Worm (Caenorhabditis elegans) whole organism, L4 larva: ENCODE results near the gene C33D3.3.

Experiments used
- F10B5.3 ChIP-seq: sonication (generic microtip); optimal IDR thresholded peaks from 2 replicates; lab custom pipeline; 2016; ENCODE audit warnings: mild to moderate bottlenecking, missing genetic modification characterization, missing compliant biosample characterization
- F37D6.2 ChIP-seq: sonication (generic microtip); optimal IDR thresholded peaks from 2 replicates; lab custom pipeline; 2016; ENCODE audit warnings: mild to moderate bottlenecking, missing genetic modification characterization, missing compliant biosample characterization
- Y48G9A.11 ChIP-seq: fragments of 200-800 bp; sonication (Bioruptor generic); IDR thresholded peaks from 2 replicates; pipeline ENCODE4 v1.3.6; 2022; ENCODE audit warnings: missing genetic modification reagents, missing genetic modification characterization, missing compliant biosample characterization
- aha-1 ChIP-seq: fragments of 150-350 bp; peaks from one replicate; lab custom pipeline; 2014; ENCODE audit warnings: missing biosample characterization, missing genetic modification characterization
- ceh-20 ChIP-seq: fragments of 200-800 bp; sonication (Bioruptor generic); IDR thresholded peaks from 2 replicates; pipeline ENCODE4 v1.3.6; 2022; ENCODE audit warnings: missing genetic modification reagents, missing genetic modification characterization, missing compliant biosample characterization
- daf-16 ChIP-seq, 3 experiments: sonication (generic microtip); optimal IDR thresholded peaks; 2 replicates each; lab custom pipeline; 2016 to 2017; ENCODE audit warnings: missing genetic modification characterization in 3 of 3, missing genetic modification reagents in 3 of 3, mild to moderate bottlenecking in 2 of 3, missing compliant biosample characterization in 2 of 3, missing biosample characterization in 1 of 3, moderate library complexity in 1 of 3
- daf-19 ChIP-seq: fragments of 200-800 bp; sonication (Bioruptor generic); conservative IDR thresholded peaks from 2 replicates; pipeline ENCODE4 v1.3.6; 2022; ENCODE audit warnings: missing genetic modification characterization, missing compliant biosample characterization
- dmd-6 ChIP-seq: fragments of 200-800 bp; sonication (Bioruptor generic); IDR thresholded peaks from 2 replicates; pipeline ENCODE4 v1.3.6; 2022; ENCODE audit warnings: missing genetic modification reagents, missing genetic modification characterization, missing compliant biosample characterization
- dmd-9 ChIP-seq: fragments of 200-800 bp; sonication (Bioruptor generic); IDR thresholded peaks from 2 replicates; pipeline ENCODE4 v1.3.6; 2022; ENCODE audit warnings: missing genetic modification reagents, missing genetic modification characterization, missing compliant biosample characterization
- dve-1 ChIP-seq: sonication (generic microtip); optimal IDR thresholded peaks from 2 replicates; lab custom pipeline; 2017; ENCODE audit warnings: antibody characterized with exemption, mild to moderate bottlenecking, missing genetic modification characterization, missing compliant biosample characterization; ENCODE audit not compliant: insufficient read depth
- gei-8 ChIP-seq: fragments of 200-800 bp; sonication (Bioruptor generic); optimal IDR thresholded peaks from 2 replicates; lab custom pipeline; 2018; ENCODE audit warnings: mild to moderate bottlenecking, missing genetic modification characterization, missing compliant biosample characterization
- hlh-11 ChIP-seq: fragments of 200-800 bp; sonication (Bioruptor generic); optimal IDR thresholded peaks from 2 replicates; lab custom pipeline; 2018; ENCODE audit warnings: mild to moderate bottlenecking, missing genetic modification characterization, missing compliant biosample characterization
- lin-1 ChIP-seq: fragments of 200-800 bp; sonication (Bioruptor generic); IDR thresholded peaks from 2 replicates; pipeline ENCODE4 v1.3.6; 2022; ENCODE audit warnings: missing genetic modification reagents, missing genetic modification characterization, missing compliant biosample characterization
- lin-29 ChIP-seq: fragments of 200-800 bp; sonication (Bioruptor generic); IDR thresholded peaks from 2 replicates; pipeline ENCODE4 v1.3.6; 2022; ENCODE audit warnings: missing genetic modification reagents, missing genetic modification characterization, missing compliant biosample characterization
- lir-3 ChIP-seq: sonication (generic microtip); optimal IDR thresholded peaks from 2 replicates; lab custom pipeline; 2016; ENCODE audit warnings: mild to moderate bottlenecking, missing genetic modification characterization, missing compliant biosample characterization
- lsy-2 ChIP-seq, 2 experiments: fragments of 150-350 bp in 1 of 2; sonication (generic microtip) in 1 of 2; optimal IDR thresholded peaks; 2 replicates each; lab custom pipeline; 2014 to 2017; ENCODE audit warnings: missing biosample characterization in 2 of 2, missing genetic modification characterization in 2 of 2
- mep-1 ChIP-seq: fragments of 150-350 bp; sonication (generic microtip); optimal IDR thresholded peaks from 3 replicates; lab custom pipeline; 2014; ENCODE audit warnings: missing biosample characterization, missing genetic modification characterization
- nhr-102 ChIP-seq: sonication (generic microtip); optimal IDR thresholded peaks from 2 replicates; lab custom pipeline; 2016; ENCODE audit warnings: mild to moderate bottlenecking, missing genetic modification characterization, moderate library complexity, missing compliant biosample characterization
- nhr-28 ChIP-seq: fragments of 150-350 bp; optimal IDR thresholded peaks from 2 replicates; lab custom pipeline; 2014; ENCODE audit warnings: missing biosample characterization, missing genetic modification characterization
- nhr-48 ChIP-seq: sonication (generic microtip); optimal IDR thresholded peaks from 2 replicates; lab custom pipeline; 2016; ENCODE audit warnings: mild to moderate bottlenecking, missing genetic modification characterization, missing compliant biosample characterization
- nhr-77 ChIP-seq: fragments of 150-350 bp; optimal IDR thresholded peaks from 2 replicates; lab custom pipeline; 2014; ENCODE audit warnings: missing biosample characterization, missing genetic modification characterization
- pha-4 ChIP-seq, 2 experiments: fragments of 150-350 bp in 1 of 2; fragments of 200-800 bp in 1 of 2; sonication (Bioruptor generic) in 1 of 2; IDR thresholded peaks in 1 of 2; optimal IDR thresholded peaks in 1 of 2; 2 replicates each; pipeline versions ENCODE4 v1.3.6 to Lab custom; 2014 to 2022; ENCODE audit warnings: missing genetic modification characterization in 2 of 2, missing genetic modification reagents in 2 of 2, missing biosample characterization in 1 of 2, missing compliant biosample characterization in 1 of 2
- php-3 ChIP-seq: fragments of 200-800 bp; sonication (Bioruptor generic); IDR thresholded peaks from 2 replicates; pipeline ENCODE4 v1.3.6; 2022; ENCODE audit warnings: missing genetic modification reagents, missing genetic modification characterization, missing compliant biosample characterization
- pqm-1 ChIP-seq: sonication (generic microtip); optimal IDR thresholded peaks from 2 replicates; lab custom pipeline; 2017; ENCODE audit warnings: missing biosample characterization, missing genetic modification characterization
- saeg-2 ChIP-seq: fragments of 200-800 bp; sonication (Bioruptor generic); IDR thresholded peaks from 2 replicates; pipeline ENCODE4 v1.3.6; 2022; ENCODE audit warnings: missing genetic modification reagents, missing genetic modification characterization, missing compliant biosample characterization
- spr-1 ChIP-seq: sonication (generic microtip); optimal IDR thresholded peaks from 2 replicates; lab custom pipeline; 2016; ENCODE audit warnings: mild to moderate bottlenecking, missing genetic modification characterization, missing compliant biosample characterization
- tra-1 ChIP-seq: fragments of 200-800 bp; sonication (Bioruptor generic); IDR thresholded peaks from 2 replicates; pipeline ENCODE4 v1.3.6; 2022; ENCODE audit warnings: missing genetic modification reagents, missing genetic modification characterization, missing compliant biosample characterization
- unc-62 ChIP-seq, 3 experiments: fragments of 150-350 bp in 1 of 3; sonication (generic microtip); optimal IDR thresholded peaks in 2 of 3; peaks in 1 of 3; 1 replicate in 1 of 3; 2 replicates in 2 of 3; lab custom pipeline; 2014 to 2017; ENCODE audit warnings: missing biosample characterization in 3 of 3, missing genetic modification characterization in 3 of 3, missing genetic modification reagents in 3 of 3, missing genotype in 1 of 3
- zfp-2 ChIP-seq: sonication (generic microtip); optimal IDR thresholded peaks from 2 replicates; lab custom pipeline; 2016; ENCODE audit warnings: mild to moderate bottlenecking, missing genetic modification characterization, missing compliant biosample characterization
- ztf-11 ChIP-seq: fragments of 150-350 bp; optimal IDR thresholded peaks from 2 replicates; lab custom pipeline; 2014; ENCODE audit warnings: missing biosample characterization, missing genetic modification characterization

C33D3.3 gene

ce11 chrX:10476573-10476972 lies 8.6 kb upstream of the C33D3.3 start, which contains the start of gene C39B10.7:
TSS of gene C39B10.7 (plus strand) at chrX:10476873.
- TF ChIP-seq Y48G9A.11 (GFP tag; lab: Robert Waterston, UW) = no peak
- TF ChIP-seq F37D6.2 (tag; lab: Kevin White, UChicago) = no peak

DNA sequence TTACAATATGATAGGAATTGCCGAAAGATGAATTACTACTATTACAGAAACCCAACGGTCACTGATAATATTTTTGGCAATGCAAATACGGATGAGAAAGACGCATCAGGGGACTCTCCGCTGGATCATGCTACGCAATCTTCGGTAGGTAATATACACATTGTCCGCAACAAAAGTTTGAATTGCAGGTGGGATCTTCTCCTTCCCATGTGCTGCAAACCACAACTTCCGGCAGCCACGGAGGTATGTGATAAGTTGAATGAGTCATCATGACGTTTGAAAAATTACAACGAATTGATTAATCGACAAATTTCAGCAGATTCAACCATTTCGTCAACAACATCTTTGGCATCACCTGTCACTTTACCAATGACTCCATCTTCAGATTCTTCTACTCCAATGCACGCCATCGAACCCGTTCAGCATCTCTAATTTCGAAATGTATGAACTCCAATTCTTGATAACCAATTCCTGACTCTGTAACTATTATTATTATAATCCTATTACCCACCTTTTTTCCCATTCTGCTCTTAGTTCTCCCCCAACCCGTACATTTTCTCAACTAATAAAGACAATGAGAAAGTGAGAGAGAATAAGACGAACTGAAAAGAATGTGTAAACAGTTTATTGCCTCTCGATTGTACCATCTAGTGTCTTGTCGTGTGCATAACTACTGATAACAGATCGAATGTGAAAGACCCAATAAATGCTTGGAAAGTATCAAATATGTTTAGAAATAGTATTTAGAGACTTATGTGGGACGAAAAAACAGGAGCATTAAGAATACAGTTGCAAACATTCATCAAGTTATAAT lies 7.8 kb upstream of the C33D3.3 start:
- TF ChIP-seq nhr-28 (tag; lab: Kevin White, UChicago) (peak; percentile 84), F37D6.2 (tag; lab: Kevin White, UChicago) (no peak), daf-16 (GFP tag; optimal IDR thresholded peaks at IDR 0.05; lab: Kevin White, UChicago) (peak in 1 of 2 experiments; percentile 85), daf-16 (tag; optimal IDR thresholded peaks at IDR 0.05; lab: Kevin White, UChicago) (peak; percentile 98), mep-1 (tag; lab: Kevin White, UChicago) (peak; percentile 29), nhr-102 (tag; lab: Kevin White, UChicago) (peak; percentile 46), saeg-2 (GFP tag; lab: Robert Waterston, UW) (no peak), ceh-20 (no peak), F10B5.3 (tag; lab: Kevin White, UChicago) (no peak), dmd-6 (GFP tag; lab: Robert Waterston, UW) (peak; percentile 57), lir-3 (no peak), nhr-77 (tag; lab: Kevin White, UChicago) (peak; percentile 27), hlh-11 (tag; lab: Kevin White, UChicago) (peak; percentile 79), lsy-2 (tag; optimal IDR thresholded peaks at IDR 0.05; lab: Kevin White, UChicago) (peak in 1 of 2 experiments; percentile 19), nhr-48 (tag; lab: Kevin White, UChicago) (peak; percentile 33), zfp-2 (tag; lab: Kevin White, UChicago) (no peak), dve-1 (peak; percentile 83), pqm-1 (tag; lab: Kevin White, UChicago) (peak; percentile 96), unc-62 (GFP tag; optimal IDR thresholded peaks at IDR 0.05 in 1 of 2; lab: Kevin White, UChicago) (peak in 1 of 2 experiments; percentile 98), unc-62 (tag; optimal IDR thresholded peaks at IDR 0.05; lab: Kevin White, UChicago) (no peak), lin-1 (GFP tag; lab: Robert Waterston, UW) (peak; percentile 56; the same call in 1 of the 2 replicates), php-3 (GFP tag; lab: Robert Waterston, UW) (peak; percentile 61)

ce11 chrX:10479108-10479738 lies 5.9 kb upstream of the C33D3.3 start:
- TF ChIP-seq gei-8 (GFP tag; lab: Kevin White, UChicago) (no peak), mep-1 (tag; lab: Kevin White, UChicago) (peak; percentile 3), tra-1 (peak; percentile 72; the same call in 1 of the 2 replicates), ztf-11 (tag; lab: Kevin White, UChicago) (no peak), nhr-48 (tag; lab: Kevin White, UChicago) (peak; percentile 32), dmd-6 (GFP tag; lab: Robert Waterston, UW) (peak; percentile 54), spr-1 (tag; lab: Kevin White, UChicago) (no peak), hlh-11 (tag; lab: Kevin White, UChicago) (peak; percentile 69), lin-29 (GFP tag; lab: Robert Waterston, UW) (no peak), daf-19 (no peak), aha-1 (peak; percentile 58), pqm-1 (tag; lab: Kevin White, UChicago) (peak; percentile 97), daf-16 (GFP tag; optimal IDR thresholded peaks at IDR 0.05; lab: Kevin White, UChicago) (peak in 1 of 2 experiments; percentile 52), daf-16 (tag; optimal IDR thresholded peaks at IDR 0.05; lab: Kevin White, UChicago) (peak; percentile 18), dve-1 (peak; percentile 38), php-3 (GFP tag; lab: Robert Waterston, UW) (peak; percentile 55), dmd-9 (no peak), nhr-28 (tag; lab: Kevin White, UChicago) (peak; percentile 66), pha-4 (GFP tag; IDR thresholded peaks at IDR 0.05; lab: Robert Waterston, UW) (0 out of 2 replicates have a peak, but pooled peaks have one; percentile 26), pha-4 (tag; optimal IDR thresholded peaks at IDR 0.05; lab: Kevin White, UChicago) (no peak)
